Fruit fly (Drosophila melanogaster): Measurements from ENCODE around the gene Ppi1.

Ppi1 gene

dm6 chr3R:30105808-30106207, 23.1 kb downstream of the Ppi1 start:
- TF ChIP-seq Myc (optimal IDR thresholded peaks at IDR 0.05) (no peak), fru (GFP tag; optimal IDR thresholded peaks at IDR 0.05) (no peak), Mio (GFP tag; optimal IDR thresholded peaks at IDR 0.05) (no peak), Dfd (GFP tag; optimal IDR thresholded peaks at IDR 0.05) (no peak), dsf (GFP tag; optimal IDR thresholded peaks at IDR 0.05; ENCODE audit: borderline replicate concordance) (no peak)

dm6 chr3R:30104912-30105510, 23.9 kb downstream of the Ppi1 start:
- TF ChIP-seq brk (GFP tag; optimal IDR thresholded peaks at IDR 0.05): no peak
- no peak for TF ChIP-seq h (GFP tag; optimal IDR thresholded peaks at IDR 0.05)
- TF ChIP-seq Hnf4 (GFP tag; optimal IDR thresholded peaks at IDR 0.05): no peak
- no peak for TF ChIP-seq Hr83 (GFP tag; optimal IDR thresholded peaks at IDR 0.05; ENCODE audit: poor library complexity, severe bottlenecking)
- no peak for TF ChIP-seq CG9705 (GFP tag; optimal IDR thresholded peaks at IDR 0.05)
- no peak for TF ChIP-seq N (GFP tag; optimal IDR thresholded peaks at IDR 0.05)
- TF ChIP-seq Myc (optimal IDR thresholded peaks at IDR 0.05): no peak
- TF ChIP-seq ey (GFP tag; optimal IDR thresholded peaks at IDR 0.05): no peak
- TF ChIP-seq rgr (GFP tag; optimal IDR thresholded peaks at IDR 0.05): no peak
- no peak for TF ChIP-seq br (GFP tag; optimal IDR thresholded peaks at IDR 0.05)
- TF ChIP-seq Rel (GFP tag; optimal IDR thresholded peaks at IDR 0.05): no peak
- no peak for TF ChIP-seq Rel (tag; optimal IDR thresholded peaks at IDR 0.05)
- TF ChIP-seq fru (GFP tag; optimal IDR thresholded peaks at IDR 0.05): no peak

dm6 chr3R:30102806-30103619, 25.9 kb downstream of the Ppi1 start:
- peak; percentile 31 for TF ChIP-seq HLH106 (tag; optimal IDR thresholded peaks at IDR 0.05)
- TF ChIP-seq OdsH (GFP tag; optimal IDR thresholded peaks at IDR 0.05): peak; percentile 31
- TF ChIP-seq Hnf4 (GFP tag; optimal IDR thresholded peaks at IDR 0.05): peak; percentile 40
- peak; percentile 73 for TF ChIP-seq Mio (GFP tag; optimal IDR thresholded peaks at IDR 0.05)
- TF ChIP-seq Abd-B (GFP tag; optimal IDR thresholded peaks at IDR 0.05): no peak
- peak; percentile 46 for TF ChIP-seq fru (GFP tag; optimal IDR thresholded peaks at IDR 0.05)
- no peak for TF ChIP-seq lola (GFP tag; optimal IDR thresholded peaks at IDR 0.05)
- TF ChIP-seq tai (GFP tag; optimal IDR thresholded peaks at IDR 0.05): no peak
- TF ChIP-seq Rel (GFP tag; optimal IDR thresholded peaks at IDR 0.05): no peak
- peak; percentile 97 for TF ChIP-seq Rel (tag; optimal IDR thresholded peaks at IDR 0.05)
- peak; percentile 31 for TF ChIP-seq Sp1 (GFP tag; optimal IDR thresholded peaks at IDR 0.05)
- TF ChIP-seq brk (GFP tag; optimal IDR thresholded peaks at IDR 0.05): no peak
- TF ChIP-seq br (GFP tag; optimal IDR thresholded peaks at IDR 0.05): peak; percentile 37
- no peak for TF ChIP-seq Jra (GFP tag; optimal IDR thresholded peaks at IDR 0.05)
- no peak for TF ChIP-seq CG32264 (GFP tag; optimal IDR thresholded peaks at IDR 0.05)
- TF ChIP-seq jim (GFP tag; optimal IDR thresholded peaks at IDR 0.05): no peak
- peak; percentile 2 for TF ChIP-seq N (GFP tag; optimal IDR thresholded peaks at IDR 0.05)
- TF ChIP-seq ey (GFP tag; optimal IDR thresholded peaks at IDR 0.05): peak; percentile 12
- peak in 1 of 2 experiments; percentile 51 for TF ChIP-seq foxo (GFP tag; optimal IDR thresholded peaks at IDR 0.05)
- TF ChIP-seq h (GFP tag; optimal IDR thresholded peaks at IDR 0.05): peak; percentile 91
- TF ChIP-seq rgr (GFP tag; optimal IDR thresholded peaks at IDR 0.05): peak; percentile 44
- TF ChIP-seq Dif (GFP tag; optimal IDR thresholded peaks at IDR 0.05; ENCODE audit: partially characterized antibody): no peak
- TF ChIP-seq dmrt93B (GFP tag; optimal IDR thresholded peaks at IDR 0.05): no peak
- no peak for TF ChIP-seq usp (GFP tag; optimal IDR thresholded peaks at IDR 0.05)
- no peak for TF ChIP-seq CrebA (GFP tag; optimal IDR thresholded peaks at IDR 0.05; ENCODE audit: borderline replicate concordance)
- no peak for TF ChIP-seq dsf (GFP tag; optimal IDR thresholded peaks at IDR 0.05; ENCODE audit: borderline replicate concordance)
- TF ChIP-seq Myc (optimal IDR thresholded peaks at IDR 0.05): no peak

dm6 chr3R:30101389-30101935, 27.5 kb downstream of the Ppi1 start:
- TF ChIP-seq pan (optimal IDR thresholded peaks at IDR 0.05): no peak
- TF ChIP-seq HLH106 (tag; optimal IDR thresholded peaks at IDR 0.05): peak; percentile 12
- TF ChIP-seq Myc (optimal IDR thresholded peaks at IDR 0.05): no peak
- TF ChIP-seq ey (GFP tag; optimal IDR thresholded peaks at IDR 0.05): peak; percentile 26
- TF ChIP-seq Hnf4 (GFP tag; optimal IDR thresholded peaks at IDR 0.05): no peak
- no peak for TF ChIP-seq Hr78 (GFP tag; optimal IDR thresholded peaks at IDR 0.05)
- TF ChIP-seq Rel (GFP tag; optimal IDR thresholded peaks at IDR 0.05): no peak
- no peak for TF ChIP-seq Rel (tag; optimal IDR thresholded peaks at IDR 0.05)
- no peak for TF ChIP-seq dmrt93B (GFP tag; optimal IDR thresholded peaks at IDR 0.05)
- no peak for TF ChIP-seq brk (GFP tag; optimal IDR thresholded peaks at IDR 0.05)
- TF ChIP-seq sage (GFP tag; optimal IDR thresholded peaks at IDR 0.05): no peak
- TF ChIP-seq jim (GFP tag; optimal IDR thresholded peaks at IDR 0.05): no peak
- no peak for TF ChIP-seq fru (GFP tag; optimal IDR thresholded peaks at IDR 0.05)
- no peak for TF ChIP-seq lola (GFP tag; optimal IDR thresholded peaks at IDR 0.05)
- no peak for TF ChIP-seq Sp1 (GFP tag; optimal IDR thresholded peaks at IDR 0.05)
- TF ChIP-seq woc (GFP tag; optimal IDR thresholded peaks at IDR 0.05): no peak
- no peak for TF ChIP-seq Dif (GFP tag; optimal IDR thresholded peaks at IDR 0.05; ENCODE audit: partially characterized antibody)
- TF ChIP-seq CrebA (GFP tag; optimal IDR thresholded peaks at IDR 0.05; ENCODE audit: borderline replicate concordance): no peak
- TF ChIP-seq foxo (GFP tag; optimal IDR thresholded peaks at IDR 0.05): peak in 1 of 2 experiments; percentile 13
- peak; percentile 27 for TF ChIP-seq rgr (GFP tag; optimal IDR thresholded peaks at IDR 0.05)

Measured in whole organism, wandering third instar larva.